Fruit fly (Drosophila melanogaster) whole organism, embryonic: ENCODE data around the gene side-VI.

Source experiments
- ATbp ChIP-seq: fragments of 200-800 bp; sonication (Bioruptor generic); optimal IDR thresholded peaks from 2 replicates; lab custom pipeline; 2017; ENCODE audit warnings: missing biosample characterization, mild to moderate bottlenecking, missing genetic modification characterization, missing genetic modification reagents
- Bteb2 ChIP-seq: fragments of 200-800 bp; sonication (Bioruptor generic); optimal IDR thresholded peaks from 2 replicates; lab custom pipeline; 2016; ENCODE audit warnings: missing biosample characterization, missing genetic modification characterization
- C15 ChIP-seq: fragments of 200-800 bp; sonication (Bioruptor generic); IDR thresholded peaks from 3 replicates; pipeline ENCODE4 v1.3.6; 2022; ENCODE audit warnings: missing biosample characterization, missing genetic modification characterization
- CG10431 ChIP-seq: fragments of 200-800 bp; sonication (Bioruptor generic); optimal IDR thresholded peaks from 3 replicates; lab custom pipeline; 2018; ENCODE audit warnings: missing biosample characterization, mild to moderate bottlenecking, missing genetic modification characterization
- CG13296 ChIP-seq: fragments of 200-800 bp; sonication (Bioruptor generic); optimal IDR thresholded peaks from 3 replicates; lab custom pipeline; 2018; ENCODE audit warnings: missing biosample characterization, mild to moderate bottlenecking, missing genetic modification characterization
- CG13775 ChIP-seq: fragments of 200-800 bp; sonication (Bioruptor generic); optimal IDR thresholded peaks from 3 replicates; lab custom pipeline; 2017; ENCODE audit warnings: missing biosample characterization, mild to moderate bottlenecking, missing genetic modification characterization
- CG14441 ChIP-seq: fragments of 200-800 bp; sonication (Bioruptor generic); IDR thresholded peaks from 2 replicates; pipeline ENCODE4 v1.3.6; 2022; ENCODE audit warnings: missing biosample characterization, missing genetic modification characterization
- CG17612 ChIP-seq: fragments of 200-800 bp; sonication (Bioruptor generic); IDR thresholded peaks from 2 replicates; pipeline ENCODE4 v1.3.6; 2022; ENCODE audit warnings: missing biosample characterization, missing genetic modification characterization
- CG18599 ChIP-seq: fragments of 200-800 bp; sonication (Bioruptor generic); optimal IDR thresholded peaks from 3 replicates; lab custom pipeline; 2017; ENCODE audit warnings: missing biosample characterization, missing genetic modification characterization, mild to moderate bottlenecking, moderate library complexity, missing genetic modification reagents
- CG2120 ChIP-seq: fragments of 200-800 bp; sonication (Bioruptor generic); optimal IDR thresholded peaks from 3 replicates; lab custom pipeline; 2016; ENCODE audit warnings: missing biosample characterization, missing genetic modification characterization
- CG2678 ChIP-seq: fragments of 200-800 bp; sonication (Bioruptor generic); optimal IDR thresholded peaks from 3 replicates; lab custom pipeline; 2019; ENCODE audit warnings: missing biosample characterization, mild to moderate bottlenecking, missing genetic modification characterization, moderate library complexity
- CG31388 ChIP-seq: fragments of 200-800 bp; sonication (Bioruptor generic); optimal IDR thresholded peaks from 2 replicates; lab custom pipeline; 2016; ENCODE audit warnings: missing biosample characterization, missing genetic modification characterization
- CG32767 ChIP-seq: fragments of 200-800 bp; sonication (Bioruptor generic); IDR thresholded peaks from 2 replicates; pipeline ENCODE4 v1.3.6; 2022; ENCODE audit warnings: missing biosample characterization, missing genetic modification characterization
- CG3847 ChIP-seq: fragments of 200-800 bp; sonication (Bioruptor generic); IDR thresholded peaks from 2 replicates; pipeline ENCODE4 v1.3.6; 2022; ENCODE audit warnings: missing biosample characterization, missing genetic modification characterization
- CG4282 ChIP-seq: fragments of 200-800 bp; sonication (Bioruptor generic); optimal IDR thresholded peaks from 2 replicates; lab custom pipeline; 2016; ENCODE audit warnings: missing biosample characterization, missing genetic modification characterization
- CG7963 ChIP-seq: fragments of 200-800 bp; sonication (Bioruptor generic); IDR thresholded peaks from 3 replicates; pipeline ENCODE4 v1.3.6; 2022; ENCODE audit warnings: missing biosample characterization, missing genetic modification characterization; ENCODE audit not compliant: partially characterized antibody
- CG9817 ChIP-seq: fragments of 200-800 bp; sonication (Bioruptor generic); optimal IDR thresholded peaks from 2 replicates; lab custom pipeline; 2018; ENCODE audit warnings: missing biosample characterization, mild to moderate bottlenecking, missing genetic modification characterization, moderate library complexity
- Dll ChIP-seq: fragments of 200-800 bp; sonication (Bioruptor generic); IDR thresholded peaks from 4 replicates; pipeline ENCODE4 v1.3.6; 2022; ENCODE audit warnings: missing biosample characterization, missing genetic modification characterization; ENCODE audit not compliant: partially characterized antibody
- H15 ChIP-seq: fragments of 200-800 bp; sonication (Bioruptor generic); IDR thresholded peaks from 3 replicates; pipeline ENCODE4 v1.3.6; 2022; ENCODE audit warnings: missing biosample characterization, missing genetic modification characterization
- HHEX ChIP-seq: fragments of 200-800 bp; sonication (Bioruptor generic); optimal IDR thresholded peaks from 3 replicates; lab custom pipeline; 2017; ENCODE audit warnings: missing biosample characterization, mild to moderate bottlenecking, missing genetic modification characterization, missing genetic modification reagents
- HLHmδ ChIP-seq: fragments of 200-800 bp; sonication (Bioruptor generic); optimal IDR thresholded peaks from 2 replicates; lab custom pipeline; 2018; ENCODE audit warnings: missing biosample characterization, mild to moderate bottlenecking, missing genetic modification characterization, moderate library complexity
- Hey ChIP-seq: fragments of 200-800 bp; sonication (Bioruptor generic); optimal IDR thresholded peaks from 3 replicates; lab custom pipeline; 2018; ENCODE audit warnings: missing biosample characterization, mild to moderate bottlenecking, missing genetic modification characterization
- Kr ChIP-seq: fragments of 200-800 bp; sonication (Bioruptor generic); optimal IDR thresholded peaks from 2 replicates; lab custom pipeline; 2017; ENCODE audit warnings: missing biosample characterization, mild to moderate bottlenecking, missing genetic modification characterization
- Meics ChIP-seq: fragments of 200-800 bp; sonication (Bioruptor generic); optimal IDR thresholded peaks from 2 replicates; lab custom pipeline; 2017; ENCODE audit warnings: missing biosample characterization, mild to moderate bottlenecking, missing genetic modification characterization
- Mes4 ChIP-seq: fragments of 200-800 bp; sonication (Bioruptor generic); optimal IDR thresholded peaks from 2 replicates; lab custom pipeline; 2016; ENCODE audit warnings: missing biosample characterization, missing genetic modification characterization
- Ssrp ChIP-seq: fragments of 200-800 bp; sonication (Bioruptor generic); optimal IDR thresholded peaks from 2 replicates; lab custom pipeline; 2018; ENCODE audit warnings: missing biosample characterization, mild to moderate bottlenecking, missing genetic modification characterization, moderate library complexity
- Vsx1 ChIP-seq: fragments of 200-800 bp; sonication (Bioruptor generic); optimal IDR thresholded peaks from 2 replicates; lab custom pipeline; 2017; ENCODE audit warnings: missing biosample characterization, mild to moderate bottlenecking, missing genetic modification characterization, missing genetic modification reagents
- Xbp1 ChIP-seq: fragments of 200-800 bp; sonication (Bioruptor generic); optimal IDR thresholded peaks from 3 replicates; lab custom pipeline; 2016; ENCODE audit warnings: missing biosample characterization, mild to moderate bottlenecking, missing genetic modification characterization
- abd-A ChIP-seq: fragments of 200-800 bp; sonication (Bioruptor generic); optimal IDR thresholded peaks from 3 replicates; lab custom pipeline; 2019; ENCODE audit warnings: missing biosample characterization, mild to moderate bottlenecking, missing genetic modification characterization, moderate library complexity
- ash1 ChIP-seq: fragments of 200-800 bp; sonication (Bioruptor generic); optimal IDR thresholded peaks from 2 replicates; lab custom pipeline; 2018; ENCODE audit warnings: missing biosample characterization, mild to moderate bottlenecking, missing genetic modification characterization
- chm ChIP-seq: fragments of 200-800 bp; sonication (Bioruptor generic); IDR thresholded peaks from 2 replicates; pipeline ENCODE4 v1.3.6; 2022; ENCODE audit warnings: missing biosample characterization, missing genetic modification characterization
- crol ChIP-seq: fragments of 200-800 bp; sonication (Bioruptor generic); IDR thresholded peaks from 2 replicates; pipeline ENCODE4 v1.3.6; 2022; ENCODE audit warnings: missing biosample characterization, missing genetic modification characterization
- ems ChIP-seq: fragments of 200-800 bp; sonication (Bioruptor generic); optimal IDR thresholded peaks from 3 replicates; lab custom pipeline; 2016; ENCODE audit warnings: missing biosample characterization, missing genetic modification characterization
- fd3F ChIP-seq: fragments of 200-800 bp; sonication (Bioruptor generic); optimal IDR thresholded peaks from 2 replicates; lab custom pipeline; 2018; ENCODE audit warnings: missing biosample characterization, mild to moderate bottlenecking, missing genetic modification characterization, moderate library complexity
- gce ChIP-seq: fragments of 200-800 bp; sonication (Bioruptor generic); IDR thresholded peaks from 3 replicates; pipeline ENCODE4 v1.3.6; 2022; ENCODE audit warnings: missing biosample characterization, missing genetic modification characterization
- gem ChIP-seq: fragments of 200-800 bp; sonication (Bioruptor generic); optimal IDR thresholded peaks from 2 replicates; lab custom pipeline; 2019; ENCODE audit warnings: missing biosample characterization, mild to moderate bottlenecking, missing genetic modification characterization, moderate library complexity
- gsb-n ChIP-seq: fragments of 200-800 bp; sonication (Bioruptor generic); optimal IDR thresholded peaks from 3 replicates; lab custom pipeline; 2018; ENCODE audit warnings: missing biosample characterization, mild to moderate bottlenecking, missing genetic modification characterization
- hth ChIP-seq: fragments of >200 bp; optimal IDR thresholded peaks from 2 replicates; lab custom pipeline; 2017; ENCODE audit warnings: inconsistent platforms
- kay ChIP-seq: fragments of 200-800 bp; sonication (Bioruptor generic); optimal IDR thresholded peaks from 2 replicates; lab custom pipeline; 2016; ENCODE audit warnings: missing biosample characterization, missing genetic modification characterization
- lmd ChIP-seq: fragments of 200-800 bp; sonication (Bioruptor generic); IDR thresholded peaks from 2 replicates; pipeline ENCODE4 v1.3.6; 2022; ENCODE audit warnings: missing biosample characterization, missing genetic modification characterization
- otp ChIP-seq: fragments of 200-800 bp; sonication (Bioruptor generic); IDR thresholded peaks from 3 replicates; pipeline ENCODE4, ENCODE4 v1.3.6; 2022; ENCODE audit warnings: missing biosample characterization, missing genetic modification characterization
- prd ChIP-seq, 3 experiments: fragments of >200 bp in 2 of 3; fragments of 200-800 bp in 1 of 3; sonication (Bioruptor generic) in 1 of 3; optimal IDR thresholded peaks in 2 of 3; IDR thresholded peaks in 1 of 3; 2 replicates in 2 of 3; 3 replicates in 1 of 3; pipeline versions ENCODE4 v1.3.6 to Lab custom; 2017 to 2022; ENCODE audit warnings: missing biosample characterization in 1 of 3, missing genetic modification characterization in 1 of 3
- run ChIP-seq: fragments of 200-800 bp; sonication (Bioruptor generic); optimal IDR thresholded peaks from 3 replicates; lab custom pipeline; 2018; ENCODE audit warnings: missing biosample characterization, mild to moderate bottlenecking, missing genetic modification characterization
- scrt ChIP-seq: fragments of 200-800 bp; sonication (Bioruptor generic); optimal IDR thresholded peaks from 2 replicates; lab custom pipeline; 2018; ENCODE audit warnings: missing biosample characterization, mild to moderate bottlenecking, missing genetic modification characterization, moderate library complexity
- sens ChIP-seq: fragments of 200-800 bp; sonication (Bioruptor generic); peaks from one replicate; lab custom pipeline; 2016; ENCODE audit warnings: missing biosample characterization, missing genetic modification characterization
- shn ChIP-seq: fragments of 200-800 bp; sonication (Bioruptor generic); optimal IDR thresholded peaks from 3 replicates; lab custom pipeline; 2016; ENCODE audit warnings: missing biosample characterization, missing genetic modification characterization
- sim ChIP-seq: fragments of 200-800 bp; sonication (Bioruptor generic); IDR thresholded peaks from 2 replicates; pipeline ENCODE4 v1.3.6; 2022; ENCODE audit warnings: missing biosample characterization, missing genetic modification characterization
- sob ChIP-seq: fragments of 200-800 bp; sonication (Bioruptor generic); IDR thresholded peaks from 2 replicates; pipeline ENCODE4 v1.3.6; 2022; ENCODE audit warnings: missing biosample characterization, missing genetic modification characterization
- tgo ChIP-seq: fragments of 200-800 bp; sonication (Bioruptor generic); IDR thresholded peaks from 3 replicates; pipeline ENCODE4 v1.3.6; 2022; ENCODE audit warnings: missing biosample characterization, missing genetic modification characterization
- tin ChIP-seq: fragments of 200-800 bp; sonication (Bioruptor generic); optimal IDR thresholded peaks from 3 replicates; lab custom pipeline; 2016; ENCODE audit warnings: missing biosample characterization, missing genetic modification characterization
- toy ChIP-seq: fragments of 200-800 bp; sonication (Bioruptor generic); IDR thresholded peaks from 2 replicates; pipeline ENCODE4 v1.3.6; 2022; ENCODE audit warnings: missing biosample characterization, missing genetic modification characterization

side-VI gene

DNA sequence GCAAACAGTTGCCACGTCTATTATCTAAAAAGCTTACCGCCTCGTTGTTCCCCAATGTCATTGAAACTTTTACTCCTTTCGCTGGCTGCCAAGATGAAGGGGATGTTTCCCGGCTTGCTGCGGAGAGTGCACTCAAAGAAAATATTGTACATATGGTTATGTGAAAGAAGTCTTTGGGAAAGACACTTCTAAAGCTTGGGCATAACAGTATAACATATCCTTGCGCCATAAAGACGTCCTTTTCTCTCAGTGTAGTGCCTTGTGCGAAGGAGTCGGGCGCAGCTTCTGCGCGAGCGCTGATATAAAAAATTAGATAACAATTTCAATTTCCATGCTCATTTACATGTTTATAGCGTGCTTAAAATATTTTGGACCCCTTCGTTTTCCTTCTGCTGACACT is 52.5 kb downstream of the side-VI start (continued):
- TF ChIP-seq toy (GFP tag; lab: Robert Waterston, UW) (no peak), CG14441 (GFP tag; lab: Robert Waterston, UW) (peak; percentile 37; the same call in 1 of the 2 replicates), gce (no peak), sim (GFP tag; lab: Robert Waterston, UW) (no peak), scrt (GFP tag; lab: Kevin White, UChicago) (peak; percentile 5), CG31388 (GFP tag; lab: Kevin White, UChicago) (no peak), C15 (GFP tag; lab: Robert Waterston, UW) (no peak), Xbp1 (no peak), hth (no peak), CG4282 (GFP tag; lab: Kevin White, UChicago) (no peak), Dll (GFP tag; lab: Robert Waterston, UW) (no peak), chm (GFP tag; lab: Robert Waterston, UW) (no peak), CG32767 (GFP tag; lab: Robert Waterston, UW) (0 out of 2 replicates have a peak, but pooled peaks have one; percentile 16), shn (GFP tag; lab: Kevin White, UChicago) (no peak), CG17612 (GFP tag; lab: Robert Waterston, UW) (no peak), CG3847 (GFP tag; lab: Robert Waterston, UW) (0 out of 2 replicates have a peak, but pooled peaks have one; percentile 35), sens (GFP tag; lab: Kevin White, UChicago) (peak; percentile 38), run (tag; lab: Kevin White, UChicago) (no peak), Vsx1 (no peak), CG10431 (GFP tag; lab: Kevin White, UChicago) (no peak), Meics (GFP tag; lab: Kevin White, UChicago) (peak; percentile 8), gem (tag; lab: Kevin White, UChicago) (peak; percentile 16), Hey (tag; lab: Kevin White, UChicago) (no peak), HHEX (GFP tag; lab: Kevin White, UChicago) (no peak), CG9817 (tag; lab: Kevin White, UChicago) (no peak), abd-A (peak; percentile 22), otp (GFP tag; lab: Robert Waterston, UW) (no peak), tin (GFP tag; lab: Kevin White, UChicago) (no peak), Kr (GFP tag; lab: Kevin White, UChicago) (no peak), tgo (peak; percentile 22; the same call in 2 of the 3 replicates), CG2120 (GFP tag; lab: Kevin White, UChicago) (peak; percentile 45), CG2678 (tag; lab: Kevin White, UChicago) (peak; percentile 26), fd3F (GFP tag; lab: Kevin White, UChicago) (no peak), CG13775 (no peak), ATbp (GFP tag; lab: Kevin White, UChicago) (no peak), lmd (no peak), gsb-n (no peak), kay (no peak), CG18599 (peak; percentile 69), ash1 (GFP tag; lab: Kevin White, UChicago) (no peak), Ssrp (tag; lab: Kevin White, UChicago) (no peak), crol (GFP tag; lab: Robert Waterston, UW) (no peak), Mes4 (no peak), CG7963 (GFP tag; lab: Robert Waterston, UW) (no peak), ems (GFP tag; lab: Kevin White, UChicago) (no peak), CG13296 (GFP tag; lab: Kevin White, UChicago) (peak; percentile 14), prd (optimal IDR thresholded peaks at IDR 0.05; lab: Kevin White, UChicago) (no peak), prd (GFP tag; IDR thresholded peaks at IDR 0.05; lab: Robert Waterston, UW) (0 out of 3 replicates have a peak, but pooled peaks have one; percentile 12), HLHmδ (GFP tag; lab: Kevin White, UChicago) (no peak), H15 (GFP tag; lab: Robert Waterston, UW) (peak; percentile 28; the same call in 1 of the 3 replicates), sob (GFP tag; lab: Robert Waterston, UW) (peak; percentile 46; the same call in 1 of the 2 replicates), Bteb2 (GFP tag; lab: Kevin White, UChicago) (no peak)
